Worm (Caenorhabditis elegans) whole organism, young adult: ENCODE data around the gene Y73C8B.5.

Source experiments
- B0035.1 ChIP-seq: sonication (generic microtip); optimal IDR thresholded peaks from 2 replicates; lab custom pipeline; 2016; ENCODE audit warnings: missing genetic modification characterization, mild to moderate bottlenecking, missing compliant biosample characterization, missing genotype, missing genetic modification reagents
- B0261.1 ChIP-seq: sonication (generic microtip); optimal IDR thresholded peaks from 2 replicates; lab custom pipeline; 2016; ENCODE audit warnings: mild to moderate bottlenecking, missing genetic modification characterization, moderate library complexity, missing compliant biosample characterization
- C17E4.6 ChIP-seq: fragments of 200-800 bp; sonication (Bioruptor generic); IDR thresholded peaks from 2 replicates; pipeline ENCODE4 v1.3.6; 2022; ENCODE audit warnings: missing genetic modification reagents, missing genetic modification characterization, missing compliant biosample characterization
- F23B12.7 ChIP-seq: sonication (generic microtip); optimal IDR thresholded peaks from 2 replicates; lab custom pipeline; 2017; ENCODE audit warnings: missing genetic modification characterization, mild to moderate bottlenecking, missing compliant biosample characterization, antibody characterized with exemption, moderate library complexity; ENCODE audit not compliant: insufficient read depth
- F33H1.4 ChIP-seq: fragments of 200-800 bp; sonication (Bioruptor generic); IDR thresholded peaks from 2 replicates; pipeline ENCODE4 v1.3.6; 2022; ENCODE audit warnings: missing genetic modification reagents, missing genetic modification characterization, missing compliant biosample characterization
- F37B4.10 ChIP-seq: fragments of 200-800 bp; sonication (Bioruptor generic); IDR thresholded peaks from 2 replicates; pipeline ENCODE4 v1.3.6; 2022; ENCODE audit warnings: missing genetic modification characterization, missing compliant biosample characterization
- F39B2.1 ChIP-seq: fragments of 200-800 bp; sonication (Bioruptor generic); IDR thresholded peaks from 2 replicates; pipeline ENCODE4 v1.3.6; 2022; ENCODE audit warnings: missing genetic modification reagents, missing genetic modification characterization, missing compliant biosample characterization
- F57C9.4 ChIP-seq: sonication (generic microtip); optimal IDR thresholded peaks from 2 replicates; lab custom pipeline; 2017; ENCODE audit warnings: mild to moderate bottlenecking, missing genetic modification characterization, missing compliant biosample characterization
- T07F8.4 ChIP-seq: sonication (generic microtip); optimal IDR thresholded peaks from 2 replicates; lab custom pipeline; 2016; ENCODE audit warnings: mild to moderate bottlenecking, missing genetic modification characterization, moderate library complexity, missing compliant biosample characterization
- T26A5.8 ChIP-seq: sonication (generic microtip); optimal IDR thresholded peaks from 2 replicates; lab custom pipeline; 2016; ENCODE audit warnings: missing genetic modification characterization, missing compliant biosample characterization
- akir-1 ChIP-seq: fragments of 200-800 bp; sonication (Bioruptor generic); optimal IDR thresholded peaks from 2 replicates; lab custom pipeline; 2018; ENCODE audit warnings: mild to moderate bottlenecking, missing genetic modification characterization, moderate library complexity, missing compliant biosample characterization
- attf-3 ChIP-seq: fragments of 200-800 bp; sonication (Bioruptor generic); conservative IDR thresholded peaks from 2 replicates; pipeline ENCODE4 v1.3.6; 2022; ENCODE audit warnings: missing genetic modification reagents, missing genetic modification characterization, missing compliant biosample characterization
- ceh-100 ChIP-seq: fragments of 200-800 bp; sonication (Bioruptor generic); IDR thresholded peaks from 2 replicates; pipeline ENCODE4 v1.3.6; 2022; ENCODE audit warnings: missing genetic modification reagents, missing genetic modification characterization, missing compliant biosample characterization
- ceh-27 ChIP-seq: fragments of 200-800 bp; sonication (Bioruptor generic); optimal IDR thresholded peaks from 2 replicates; lab custom pipeline; 2018; ENCODE audit warnings: mild to moderate bottlenecking, missing genetic modification characterization, moderate library complexity, missing compliant biosample characterization
- ceh-40 ChIP-seq: fragments of 200-800 bp; sonication (Bioruptor generic); IDR thresholded peaks from 2 replicates; pipeline ENCODE4 v1.3.6; 2022; ENCODE audit warnings: missing genetic modification characterization, missing compliant biosample characterization
- chd-7 ChIP-seq: sonication (generic microtip); optimal IDR thresholded peaks from 2 replicates; lab custom pipeline; 2016; ENCODE audit warnings: mild to moderate bottlenecking, missing genetic modification characterization, moderate library complexity, missing compliant biosample characterization
- egl-44 ChIP-seq: fragments of 200-800 bp; sonication (Bioruptor generic); IDR thresholded peaks from 2 replicates; pipeline ENCODE4 v1.3.6; 2022; ENCODE audit warnings: missing genetic modification reagents, missing genetic modification characterization, missing compliant biosample characterization
- hlh-26 ChIP-seq: fragments of 200-800 bp; sonication (Bioruptor generic); conservative IDR thresholded peaks from 2 replicates; pipeline ENCODE4 v1.3.6; 2022; ENCODE audit warnings: missing genetic modification reagents, missing genetic modification characterization, missing compliant biosample characterization
- hmg-20 ChIP-seq: fragments of 200-800 bp; sonication (Bioruptor generic); IDR thresholded peaks from 2 replicates; pipeline ENCODE4 v1.3.6; 2022; ENCODE audit warnings: missing genetic modification reagents, missing genetic modification characterization, missing compliant biosample characterization
- hsf-1 ChIP-seq: fragments of 200-800 bp; sonication (Bioruptor generic); IDR thresholded peaks from 2 replicates; pipeline ENCODE4 v1.3.6; 2022; ENCODE audit warnings: missing genetic modification reagents, missing genetic modification characterization, missing compliant biosample characterization
- lsy-27 ChIP-seq: sonication (generic microtip); optimal IDR thresholded peaks from 2 replicates; lab custom pipeline; 2017; ENCODE audit warnings: missing genetic modification characterization, mild to moderate bottlenecking, missing compliant biosample characterization, antibody characterized with exemption, missing genotype, borderline replicate concordance; ENCODE audit not compliant: insufficient read depth
- madf-3 ChIP-seq: fragments of 200-800 bp; sonication (Bioruptor generic); IDR thresholded peaks from 2 replicates; pipeline ENCODE4 v1.3.6; 2022; ENCODE audit warnings: missing genetic modification reagents, missing genetic modification characterization, missing compliant biosample characterization
- mcd-1 ChIP-seq: fragments of 200-800 bp; sonication (Bioruptor generic); IDR thresholded peaks from 2 replicates; pipeline ENCODE4 v1.3.6; 2022; ENCODE audit warnings: missing genetic modification reagents, missing genetic modification characterization, missing compliant biosample characterization
- mxl-1 ChIP-seq: sonication (generic microtip); optimal IDR thresholded peaks from 2 replicates; lab custom pipeline; 2016; ENCODE audit warnings: missing genetic modification characterization, missing compliant biosample characterization
- nfya-1 ChIP-seq: sonication (generic microtip); optimal IDR thresholded peaks from 2 replicates; lab custom pipeline; 2017; ENCODE audit warnings: antibody characterized with exemption, missing compliant biosample characterization, missing genetic modification characterization, borderline replicate concordance; ENCODE audit not compliant: insufficient read depth
- nhr-80 ChIP-seq: sonication (generic microtip); optimal IDR thresholded peaks from 2 replicates; lab custom pipeline; 2016; ENCODE audit warnings: missing genetic modification characterization, missing compliant biosample characterization
- pha-4 ChIP-seq: fragments of 150-350 bp; sonication (generic microtip); optimal IDR thresholded peaks from 2 replicates; lab custom pipeline; 2014; ENCODE audit warnings: missing biosample characterization, missing genetic modification reagents, missing genetic modification characterization
- repo-1 ChIP-seq: sonication (generic microtip); optimal IDR thresholded peaks from 2 replicates; lab custom pipeline; 2017; ENCODE audit warnings: mild to moderate bottlenecking, missing genetic modification characterization, missing compliant biosample characterization
- rpc-1 ChIP-seq, 2 experiments: fragments of 150-350 bp in 1 of 2; sonication (generic microtip) in 1 of 2; optimal IDR thresholded peaks; 2 replicates each; lab custom pipeline; 2014 to 2018; ENCODE audit warnings: missing biosample characterization in 1 of 2, missing genetic modification characterization in 1 of 2, missing genetic modification reagents in 1 of 2, missing genotype in 1 of 2
- sea-2 ChIP-seq: fragments of 200-800 bp; sonication (Bioruptor generic); IDR thresholded peaks from 2 replicates; pipeline ENCODE4 v1.3.6; 2022; ENCODE audit warnings: missing genetic modification characterization, missing compliant biosample characterization
- snpc-1.1 ChIP-seq: sonication (generic microtip); optimal IDR thresholded peaks from 2 replicates; lab custom pipeline; 2017; ENCODE audit warnings: missing genetic modification characterization, mild to moderate bottlenecking, missing compliant biosample characterization, antibody characterized with exemption, moderate library complexity, missing genotype, missing genetic modification reagents; ENCODE audit not compliant: insufficient read depth
- unc-62 ChIP-seq: fragments of 150-350 bp; optimal IDR thresholded peaks from 2 replicates; lab custom pipeline; 2014; ENCODE audit warnings: missing biosample characterization, missing genetic modification reagents, missing genetic modification characterization
- zim-3 ChIP-seq: sonication (generic microtip); optimal IDR thresholded peaks from 2 replicates; lab custom pipeline; 2017; ENCODE audit warnings: mild to moderate bottlenecking, missing genetic modification characterization, moderate library complexity, missing compliant biosample characterization
- ztf-18 ChIP-seq: sonication (generic microtip); optimal IDR thresholded peaks from 2 replicates; lab custom pipeline; 2016; ENCODE audit warnings: missing genotype, mild to moderate bottlenecking, missing genetic modification characterization, missing compliant biosample characterization
- ztf-25 ChIP-seq: fragments of 200-800 bp; sonication (Bioruptor generic); IDR thresholded peaks from 2 replicates; pipeline ENCODE4 v1.3.6; 2022; ENCODE audit warnings: missing genetic modification reagents, missing genetic modification characterization, missing compliant biosample characterization
- ztf-26 ChIP-seq: sonication (generic microtip); optimal IDR thresholded peaks from 2 replicates; lab custom pipeline; 2017; ENCODE audit warnings: missing genetic modification characterization, missing compliant biosample characterization
- ztf-3 ChIP-seq: fragments of 200-800 bp; sonication (Bioruptor generic); optimal IDR thresholded peaks from 2 replicates; lab custom pipeline; 2018; ENCODE audit warnings: mild to moderate bottlenecking, missing genetic modification characterization, missing compliant biosample characterization
- ztf-6 ChIP-seq: fragments of 200-800 bp; sonication (Bioruptor generic); IDR thresholded peaks from 2 replicates; pipeline ENCODE4 v1.3.6; 2022; ENCODE audit warnings: missing genetic modification reagents, missing genetic modification characterization, missing compliant biosample characterization

Y73C8B.5 gene

ce11 chrV:3227373-3227772, 30.3 kb downstream of the Y73C8B.5 start, which contains the start of gene K08D9.2 (continued):
- TF ChIP-seq ceh-100 (GFP tag; lab: Robert Waterston, UW), result no peak
- TF ChIP-seq, all 124 proteins: peak for 0

- TF ChIP-seq snpc-1.1 (no peak), hlh-26 (GFP tag; lab: Robert Waterston, UW) (no peak)
Observed at ce11 chrV:3230150-3230549, 33.1 kb downstream of the Y73C8B.5 start.

- TF ChIP-seq ztf-18 (tag; lab: Kevin White, UChicago) (no peak), lsy-27 (no peak), chd-7 (no peak), zim-3 (no peak), C17E4.6 (GFP tag; lab: Robert Waterston, UW) (no peak), B0035.1 (tag; lab: Kevin White, UChicago) (no peak), rpc-1 (optimal IDR thresholded peaks at IDR 0.05; lab: Kevin White, UChicago) (no peak), rpc-1 (tag; optimal IDR thresholded peaks at IDR 0.05; lab: Kevin White, UChicago) (no peak), F37B4.10 (GFP tag; lab: Robert Waterston, UW) (no peak), attf-3 (GFP tag; lab: Robert Waterston, UW) (no peak), ceh-27 (GFP tag; lab: Kevin White, UChicago) (no peak), ceh-100 (GFP tag; lab: Robert Waterston, UW) (no peak), akir-1 (GFP tag; lab: Kevin White, UChicago) (no peak), hmg-20 (GFP tag; lab: Robert Waterston, UW) (no peak), F23B12.7 (tag; lab: Kevin White, UChicago) (no peak)
Observed at ce11 chrV:3230597-3230996, 33.5 kb downstream of the Y73C8B.5 start, which contains the start of gene K08D9.10. TSS of gene K08D9.10 (plus strand) at chrV:3230897.

ce11 chrV:3234887-3235286, 37.8 kb downstream of the Y73C8B.5 start, which contains the start of gene K08D9.6:
TSS of gene K08D9.6 (minus strand) at chrV:3234987.
- no peak for TF ChIP-seq ztf-3 (GFP tag; lab: Kevin White, UChicago)
- no peak for TF ChIP-seq F39B2.1 (GFP tag; lab: Robert Waterston, UW)
- TF ChIP-seq mcd-1 (GFP tag; lab: Robert Waterston, UW), result no peak
- no peak for TF ChIP-seq T07F8.4 (tag; lab: Kevin White, UChicago)
- no peak for TF ChIP-seq egl-44 (GFP tag; lab: Robert Waterston, UW)
- no peak for TF ChIP-seq sea-2
- TF ChIP-seq ztf-25 (GFP tag; lab: Robert Waterston, UW), result no peak
- no peak for TF ChIP-seq unc-62 (GFP tag; lab: Kevin White, UChicago)
- TF ChIP-seq F57C9.4 (tag; lab: Kevin White, UChicago), result no peak
- TF ChIP-seq T26A5.8, result no peak
- no peak for TF ChIP-seq rpc-1 (optimal IDR thresholded peaks at IDR 0.05; lab: Kevin White, UChicago)
- TF ChIP-seq rpc-1 (tag; optimal IDR thresholded peaks at IDR 0.05; lab: Kevin White, UChicago), result no peak
- no peak for TF ChIP-seq mxl-1
- TF ChIP-seq ztf-6 (GFP tag; lab: Robert Waterston, UW), result no peak
- TF ChIP-seq ztf-26, result no peak
- TF ChIP-seq pha-4, result no peak

- TF ChIP-seq B0261.1 (tag; lab: Kevin White, UChicago) (no peak), hsf-1 (GFP tag; lab: Robert Waterston, UW) (no peak), nhr-80 (no peak), ceh-40 (GFP tag; lab: Robert Waterston, UW) (no peak), hmg-20 (GFP tag; lab: Robert Waterston, UW) (no peak), mxl-1 (no peak), nfya-1 (tag; lab: Kevin White, UChicago) (no peak), unc-62 (GFP tag; lab: Kevin White, UChicago) (no peak), F33H1.4 (GFP tag; lab: Robert Waterston, UW) (no peak), repo-1 (no peak), madf-3 (no peak)
Observed at ce11 chrV:3236610-3237009, 39.5 kb downstream of the Y73C8B.5 start, which contains the start of the genes K08D9.9 and str-16. TSS of gene K08D9.9 (minus strand) at chrV:3236710. TSS of gene str-16 (plus strand) at chrV:3236875.
